Fruit fly (Drosophila melanogaster): Measurements from ENCODE around the gene Lectin-galC1.
A peak's percentile ranks its signal among the peaks of the same experiment; 100 is the strongest.

Gene Lectin-galC1

DNA sequence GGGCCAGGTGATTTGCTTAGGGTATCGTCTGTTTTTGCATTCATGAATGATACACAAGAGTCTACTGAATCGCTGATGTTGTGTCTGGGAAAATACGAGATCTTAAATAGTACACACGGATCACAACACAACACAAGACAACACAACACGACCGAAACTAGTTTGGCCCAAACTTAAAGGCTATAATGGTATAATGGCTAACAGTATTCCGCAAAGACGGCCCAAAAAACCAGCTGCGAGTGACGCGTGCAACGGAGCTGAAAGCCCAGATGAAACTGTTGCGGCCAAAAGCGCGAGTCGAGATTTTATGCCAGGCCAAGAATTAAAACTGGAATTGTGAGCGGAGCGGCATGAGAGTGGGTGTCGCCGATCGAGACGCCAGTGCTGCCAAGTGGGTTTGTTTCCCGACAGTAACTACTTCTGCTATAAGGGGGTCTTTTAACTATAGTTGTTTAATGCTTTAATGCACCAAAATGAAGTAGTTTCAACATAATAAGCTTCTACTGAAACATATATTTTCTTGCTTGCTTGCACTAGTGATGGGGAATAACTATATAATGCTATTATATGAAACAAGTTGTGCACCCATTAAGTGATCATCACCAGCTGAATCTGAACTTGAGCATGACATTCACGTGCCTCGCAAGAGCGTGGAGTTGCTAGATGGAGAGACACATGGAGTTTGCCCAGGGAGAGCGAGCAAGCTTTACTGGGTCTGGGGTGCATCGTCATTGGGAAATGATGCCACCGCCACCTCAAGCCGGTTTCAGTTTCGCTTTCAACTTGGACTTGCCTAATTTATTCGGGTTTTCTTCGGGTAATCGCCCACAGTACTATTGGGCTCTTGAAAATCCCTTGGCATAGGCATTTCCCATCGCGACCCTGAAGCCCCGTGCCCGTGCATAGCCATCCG lies 21.7 kb downstream of the Lectin-galC1 start (continued):
- TF ChIP-seq CG6765 (GFP tag; optimal IDR thresholded peaks at IDR 0.05) (no peak), lilli (GFP tag; optimal IDR thresholded peaks at IDR 0.05) (no peak), CG10366 (GFP tag; IDR thresholded peaks at IDR 0.05) (no peak), CG15011 (GFP tag; optimal IDR thresholded peaks at IDR 0.05) (no peak), lab (GFP tag; optimal IDR thresholded peaks at IDR 0.05) (no peak), CG8765 (GFP tag; IDR thresholded peaks at IDR 0.05) (no peak), CG33557 (GFP tag; optimal IDR thresholded peaks at IDR 0.05) (no peak), otp (GFP tag; IDR thresholded peaks at IDR 0.05) (no peak), CG17612 (GFP tag; IDR thresholded peaks at IDR 0.05) (no peak), Dll (GFP tag; IDR thresholded peaks at IDR 0.05; ENCODE audit: partially characterized antibody) (no peak), CG2199 (GFP tag; IDR thresholded peaks at IDR 0.05) (no peak), Vsx1 (GFP tag; optimal IDR thresholded peaks at IDR 0.05) (no peak), CG2116 (GFP tag; optimal IDR thresholded peaks at IDR 0.05) (no peak), NfI (GFP tag; optimal IDR thresholded peaks at IDR 0.05) (no peak), crol (GFP tag; IDR thresholded peaks at IDR 0.05) (no peak), run (tag; optimal IDR thresholded peaks at IDR 0.05) (no peak), chn (GFP tag; optimal IDR thresholded peaks at IDR 0.05) (no peak), emc (GFP tag; optimal IDR thresholded peaks at IDR 0.05) (no peak), chinmo (GFP tag; IDR thresholded peaks at IDR 0.05; ENCODE audit: partially characterized antibody) (peak; percentile 82; the same call in 3 of the 4 replicates), pros (GFP tag; optimal IDR thresholded peaks at IDR 0.05) (peak; percentile 85), CG14710 (tag; optimal IDR thresholded peaks at IDR 0.05) (no peak), CG16863 (GFP tag; optimal IDR thresholded peaks at IDR 0.05) (no peak), CG10147 (GFP tag; optimal IDR thresholded peaks at IDR 0.05) (no peak), fd3F (GFP tag; optimal IDR thresholded peaks at IDR 0.05) (no peak), CG10654 (GFP tag; optimal IDR thresholded peaks at IDR 0.05) (no peak), seq (GFP tag; IDR thresholded peaks at IDR 0.05) (no peak), NC2α (GFP tag; optimal IDR thresholded peaks at IDR 0.05) (no peak), gcm2 (GFP tag; optimal IDR thresholded peaks at IDR 0.05) (no peak), HLH4C (GFP tag; IDR thresholded peaks at IDR 0.05; ENCODE audit: partially characterized antibody) (no peak), bigmax (GFP tag; optimal IDR thresholded peaks at IDR 0.05) (no peak), Blimp-1 (GFP tag; optimal IDR thresholded peaks at IDR 0.05) (peak; percentile 99), sisA (GFP tag; IDR thresholded peaks at IDR 0.05) (no peak), HHEX (GFP tag; optimal IDR thresholded peaks at IDR 0.05) (no peak), Gug (GFP tag; IDR thresholded peaks at IDR 0.05) (no peak), knrl (GFP tag; IDR thresholded peaks at IDR 0.05; ENCODE audit: partially characterized antibody) (no peak), pum (GFP tag; optimal IDR thresholded peaks at IDR 0.05) (no peak), Dbx (GFP tag; IDR thresholded peaks at IDR 0.05) (no peak), CG14050 (GFP tag; IDR thresholded peaks at IDR 0.05) (no peak), grau (tag; optimal IDR thresholded peaks at IDR 0.05) (no peak), az2 (GFP tag; optimal IDR thresholded peaks at IDR 0.05) (peak; percentile 9), Dfd (GFP tag; optimal IDR thresholded peaks at IDR 0.05) (no peak), CG18599 (GFP tag; optimal IDR thresholded peaks at IDR 0.05) (no peak), Jarid2 (GFP tag; optimal IDR thresholded peaks at IDR 0.05) (peak; percentile 43), ara (GFP tag; IDR thresholded peaks at IDR 0.05) (no peak), lola (GFP tag; optimal IDR thresholded peaks at IDR 0.05) (no peak), ems (GFP tag; optimal IDR thresholded peaks at IDR 0.05) (no peak), Hsf (GFP tag; optimal IDR thresholded peaks at IDR 0.05) (no peak), nerfin-2 (GFP tag; IDR thresholded peaks at IDR 0.05; ENCODE audit: partially characterized antibody) (no peak), her (GFP tag; optimal IDR thresholded peaks at IDR 0.05) (no peak)

All from whole organism, embryonic.